Worm (Caenorhabditis elegans): ENCODE measurements around the gene cku-80.

DNA sequence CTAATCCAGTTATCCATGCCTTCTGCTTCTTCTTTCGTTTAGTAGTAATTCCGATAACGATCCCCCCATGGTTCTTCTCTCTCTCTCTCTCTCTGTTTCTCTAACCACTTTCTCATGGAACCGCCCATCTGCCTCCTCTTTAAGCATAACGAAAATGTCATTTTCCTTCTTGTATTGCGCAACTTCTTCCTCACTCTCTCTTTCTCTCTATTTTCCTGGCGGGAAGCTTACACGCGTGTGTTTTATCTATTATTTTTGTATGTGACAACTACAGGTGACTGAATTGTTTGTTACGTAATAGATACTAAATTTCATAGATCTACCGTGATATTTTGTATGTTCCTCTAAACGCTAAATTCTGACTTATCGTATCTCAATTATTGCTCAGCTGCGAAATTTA is 29.2 kb upstream of the cku-80 start:
- TF ChIP-seq Y95B8A.8 (GFP tag; IDR thresholded peaks at IDR 0.05) (no peak), Y67H2A.10 (GFP tag; conservative IDR thresholded peaks at IDR 0.05) (no peak), Y53G8AR.9 (GFP tag; conservative IDR thresholded peaks at IDR 0.05) (no peak), ama-1 (optimal IDR thresholded peaks at IDR 0.05) (no peak), ama-1 (GFP tag; optimal IDR thresholded peaks at IDR 0.05) (no peak), madf-3 (GFP tag; IDR thresholded peaks at IDR 0.05) (no peak), let-607 (tag; optimal IDR thresholded peaks at IDR 0.05) (no peak), dpl-1 (GFP tag; optimal IDR thresholded peaks at IDR 0.05) (no peak), B0019.2 (GFP tag; conservative IDR thresholded peaks at IDR 0.05) (no peak), F37B4.10 (GFP tag; IDR thresholded peaks at IDR 0.05) (no peak), ztf-6 (GFP tag; IDR thresholded peaks at IDR 0.05) (no peak), egl-44 (GFP tag; IDR thresholded peaks at IDR 0.05) (no peak)

All from whole organism, young adult.